Fruit fly (Drosophila melanogaster) whole organism, embryonic: ENCODE measurements around the gene CG43347.

Source experiments
- BEAF-32 ChIP-seq: fragments of 200-800 bp; sonication (Bioruptor generic); optimal IDR thresholded peaks from 3 replicates; lab custom pipeline; 2017; ENCODE audit warnings: missing biosample characterization, missing genetic modification characterization, mild to moderate bottlenecking, moderate library complexity, missing genetic modification reagents
- Bgb ChIP-seq: fragments of 200-800 bp; sonication (Bioruptor generic); IDR thresholded peaks from 2 replicates; pipeline ENCODE4 v1.3.6; 2022; ENCODE audit warnings: missing biosample characterization, missing genetic modification characterization; ENCODE audit not compliant: partially characterized antibody
- CG10267 ChIP-seq: fragments of 200-800 bp; sonication (Bioruptor generic); optimal IDR thresholded peaks from 2 replicates; lab custom pipeline; 2018; ENCODE audit warnings: missing biosample characterization, mild to moderate bottlenecking, missing genetic modification characterization, moderate library complexity
- CG11504 ChIP-seq: fragments of 200-800 bp; sonication (Bioruptor generic); optimal IDR thresholded peaks from 3 replicates; lab custom pipeline; 2019; ENCODE audit warnings: missing biosample characterization, mild to moderate bottlenecking, missing genetic modification characterization, moderate library complexity
- CG14860 ChIP-seq: fragments of 200-800 bp; sonication (Bioruptor generic); IDR thresholded peaks from 3 replicates; pipeline ENCODE4 v1.3.6; 2022; ENCODE audit warnings: missing biosample characterization, missing genetic modification characterization; ENCODE audit not compliant: partially characterized antibody
- CG15514 ChIP-seq: fragments of 200-800 bp; sonication (Bioruptor generic); optimal IDR thresholded peaks from 3 replicates; lab custom pipeline; 2017; ENCODE audit warnings: missing biosample characterization, missing genetic modification characterization, mild to moderate bottlenecking, moderate library complexity, missing genetic modification reagents
- CG15601 ChIP-seq: fragments of 200-800 bp; sonication (Bioruptor generic); optimal IDR thresholded peaks from 3 replicates; lab custom pipeline; 2019; ENCODE audit warnings: missing biosample characterization, mild to moderate bottlenecking, missing genetic modification characterization, moderate library complexity
- CG32772 ChIP-seq: fragments of 200-800 bp; sonication (Bioruptor generic); IDR thresholded peaks from 2 replicates; pipeline ENCODE4 v1.3.6; 2022; ENCODE audit warnings: missing biosample characterization, missing genetic modification characterization
- CG5180 ChIP-seq: fragments of 200-800 bp; sonication (Bioruptor generic); optimal IDR thresholded peaks from 3 replicates; lab custom pipeline; 2017; ENCODE audit warnings: missing biosample characterization, missing genetic modification characterization, mild to moderate bottlenecking, moderate library complexity, missing genetic modification reagents
- CG5245 ChIP-seq: fragments of 200-800 bp; sonication (Bioruptor generic); optimal IDR thresholded peaks from 3 replicates; lab custom pipeline; 2016; ENCODE audit warnings: missing biosample characterization, missing genetic modification characterization
- CG6791 ChIP-seq: fragments of 200-800 bp; sonication (Bioruptor generic); IDR thresholded peaks from 3 replicates; pipeline ENCODE4 v1.3.6; 2022; ENCODE audit warnings: missing biosample characterization, missing genetic modification characterization; ENCODE audit not compliant: partially characterized antibody
- CG6854 ChIP-seq: fragments of 200-800 bp; sonication (Bioruptor generic); optimal IDR thresholded peaks from 3 replicates; lab custom pipeline; 2017; ENCODE audit warnings: missing biosample characterization, mild to moderate bottlenecking, missing genetic modification characterization
- CG9727 ChIP-seq: fragments of 200-800 bp; sonication (Bioruptor generic); optimal IDR thresholded peaks from 3 replicates; lab custom pipeline; 2017; ENCODE audit warnings: missing biosample characterization, mild to moderate bottlenecking, missing genetic modification characterization
- CG9797 ChIP-seq: fragments of 200-800 bp; sonication (Bioruptor generic); optimal IDR thresholded peaks from 3 replicates; lab custom pipeline; 2018; ENCODE audit warnings: missing biosample characterization, mild to moderate bottlenecking, missing genetic modification characterization
- CG9817 ChIP-seq: fragments of 200-800 bp; sonication (Bioruptor generic); optimal IDR thresholded peaks from 2 replicates; lab custom pipeline; 2018; ENCODE audit warnings: missing biosample characterization, mild to moderate bottlenecking, missing genetic modification characterization, moderate library complexity
- CTCF ChIP-seq: fragments of 200-800 bp; sonication (Bioruptor generic); optimal IDR thresholded peaks from 2 replicates; lab custom pipeline; 2017; ENCODE audit warnings: missing biosample characterization, mild to moderate bottlenecking, missing genetic modification characterization, moderate library complexity
- Camta ChIP-seq: fragments of 200-800 bp; sonication (Bioruptor generic); optimal IDR thresholded peaks from 2 replicates; lab custom pipeline; 2016; ENCODE audit warnings: missing biosample characterization, missing genetic modification characterization
- Doc3 ChIP-seq: fragments of 200-800 bp; sonication (Bioruptor generic); IDR thresholded peaks from 3 replicates; pipeline ENCODE4 v1.3.6; 2022; ENCODE audit warnings: missing biosample characterization, missing genetic modification characterization; ENCODE audit not compliant: partially characterized antibody
- Dref ChIP-seq: fragments of 200-800 bp; sonication (Bioruptor generic); IDR thresholded peaks from 2 replicates; pipeline ENCODE4 v1.3.6; 2022; ENCODE audit warnings: missing biosample characterization, missing genetic modification characterization
- E2f2 ChIP-seq: fragments of 200-800 bp; sonication (Bioruptor generic); IDR thresholded peaks from 2 replicates; pipeline ENCODE4 v1.3.6; 2022; ENCODE audit warnings: missing biosample characterization, missing genetic modification characterization
- Ets97D ChIP-seq: fragments of 200-800 bp; sonication (Bioruptor generic); optimal IDR thresholded peaks from 3 replicates; lab custom pipeline; 2016; ENCODE audit warnings: missing biosample characterization, missing genetic modification characterization
- Med ChIP-seq: fragments of 200-800 bp; sonication (Bioruptor generic); peaks from one replicate; lab custom pipeline; 2016; ENCODE audit warnings: missing biosample characterization, missing genetic modification characterization, mild to moderate bottlenecking, inconsistent platforms, moderate library complexity
- Myb ChIP-seq: fragments of 200-800 bp; sonication (Bioruptor generic); optimal IDR thresholded peaks from 2 replicates; lab custom pipeline; 2016; ENCODE audit warnings: missing biosample characterization, missing genetic modification characterization
- NfI ChIP-seq: fragments of 200-800 bp; sonication (Bioruptor generic); optimal IDR thresholded peaks from 3 replicates; lab custom pipeline; 2018; ENCODE audit warnings: missing biosample characterization, mild to moderate bottlenecking, missing genetic modification characterization, moderate library complexity
- Scr ChIP-seq: fragments of 200-800 bp; sonication (Bioruptor generic); IDR thresholded peaks from 2 replicates; pipeline ENCODE4 v1.3.6; 2022; ENCODE audit warnings: missing biosample characterization, missing genetic modification characterization; ENCODE audit not compliant: partially characterized antibody
- Side ChIP-seq: fragments of 200-800 bp; sonication (Bioruptor generic); optimal IDR thresholded peaks from 2 replicates; lab custom pipeline; 2016; ENCODE audit warnings: missing biosample characterization, missing genetic modification characterization
- Sin3A ChIP-seq: fragments of >200 bp; optimal IDR thresholded peaks from 2 replicates; lab custom pipeline; 2018
- Six4 ChIP-seq: fragments of 200-800 bp; sonication (Bioruptor generic); optimal IDR thresholded peaks from 2 replicates; lab custom pipeline; 2016; ENCODE audit warnings: missing biosample characterization, missing genetic modification characterization
- Stat92E ChIP-seq, 3 experiments: fragments of >200 bp in 2 of 3; fragments of 200-800 bp in 1 of 3; sonication (Bioruptor generic) in 1 of 3; optimal IDR thresholded peaks; 2 replicates each; lab custom pipeline; 2017 to 2019; ENCODE audit warnings: missing biosample characterization in 3 of 3, missing genetic modification characterization in 3 of 3, mild to moderate bottlenecking in 1 of 3, moderate library complexity in 1 of 3
- amos ChIP-seq: fragments of 200-800 bp; sonication (Bioruptor generic); IDR thresholded peaks from 2 replicates; pipeline ENCODE4 v1.3.6; 2022; ENCODE audit warnings: missing biosample characterization, missing genetic modification characterization; ENCODE audit not compliant: partially characterized antibody
- ato ChIP-seq: fragments of 200-800 bp; sonication (Bioruptor generic); IDR thresholded peaks from 2 replicates; pipeline ENCODE4 v1.3.6; 2022; ENCODE audit warnings: missing biosample characterization, missing genetic modification characterization; ENCODE audit not compliant: partially characterized antibody
- bowl ChIP-seq: fragments of 200-800 bp; sonication (Bioruptor generic); IDR thresholded peaks from 2 replicates; pipeline ENCODE4 v1.3.6; 2022; ENCODE audit warnings: missing biosample characterization, missing genetic modification characterization
- chinmo ChIP-seq: fragments of 200-800 bp; sonication (Bioruptor generic); IDR thresholded peaks from 4 replicates; pipeline ENCODE4 v1.3.6; 2022; ENCODE audit warnings: missing biosample characterization, missing genetic modification characterization; ENCODE audit not compliant: partially characterized antibody
- chn ChIP-seq: fragments of 200-800 bp; sonication (Bioruptor generic); optimal IDR thresholded peaks from 2 replicates; lab custom pipeline; 2016; ENCODE audit warnings: missing biosample characterization, missing genetic modification characterization
- disco-r ChIP-seq: fragments of 200-800 bp; sonication (Bioruptor generic); optimal IDR thresholded peaks from 2 replicates; lab custom pipeline; 2016; ENCODE audit warnings: missing biosample characterization, missing genetic modification characterization
- gfzf ChIP-seq: fragments of 200-800 bp; sonication (Bioruptor generic); optimal IDR thresholded peaks from 2 replicates; lab custom pipeline; 2016; ENCODE audit warnings: missing biosample characterization, mild to moderate bottlenecking, missing genetic modification characterization, moderate library complexity
- hkb ChIP-seq, 2 experiments: fragments of 200-800 bp in 1 of 2; fragments of >200 bp in 1 of 2; sonication (Bioruptor generic) in 1 of 2; IDR thresholded peaks in 1 of 2; optimal IDR thresholded peaks in 1 of 2; 2 replicates each; pipeline versions ENCODE4 v1.3.6 to Lab custom; 2017 to 2022; ENCODE audit warnings: missing biosample characterization in 1 of 2, missing genetic modification characterization in 1 of 2
- inv ChIP-seq: fragments of 200-800 bp; sonication (Bioruptor generic); IDR thresholded peaks from 2 replicates; pipeline ENCODE4 v1.3.6; 2022; ENCODE audit warnings: missing biosample characterization, missing genetic modification characterization; ENCODE audit not compliant: partially characterized antibody
- mirr ChIP-seq: fragments of 200-800 bp; sonication (Bioruptor generic); optimal IDR thresholded peaks from 3 replicates; lab custom pipeline; 2018; ENCODE audit warnings: missing biosample characterization, mild to moderate bottlenecking, missing genetic modification characterization
- mld ChIP-seq: fragments of 200-800 bp; sonication (Bioruptor generic); IDR thresholded peaks from 3 replicates; pipeline ENCODE4 v1.3.6; 2022; ENCODE audit warnings: missing biosample characterization, missing genetic modification characterization; ENCODE audit not compliant: partially characterized antibody
- row ChIP-seq: fragments of 200-800 bp; sonication (Bioruptor generic); IDR thresholded peaks from 3 replicates; pipeline ENCODE4 v1.3.6; 2022; ENCODE audit warnings: missing biosample characterization, missing genetic modification characterization
- sna ChIP-seq: fragments of 200-800 bp; sonication (Bioruptor generic); IDR thresholded peaks from 2 replicates; pipeline ENCODE4 v1.3.6; 2022; ENCODE audit warnings: missing biosample characterization, missing genetic modification characterization; ENCODE audit not compliant: partially characterized antibody
- stc ChIP-seq: fragments of 200-800 bp; sonication (Bioruptor generic); IDR thresholded peaks from 2 replicates; pipeline ENCODE4 v1.3.6; 2022; ENCODE audit warnings: missing biosample characterization, missing genetic modification characterization
- stwl ChIP-seq: fragments of 200-800 bp; sonication (Bioruptor generic); optimal IDR thresholded peaks from 3 replicates; lab custom pipeline; 2018; ENCODE audit warnings: missing biosample characterization, mild to moderate bottlenecking, missing genetic modification characterization, moderate library complexity
- tin ChIP-seq: fragments of 200-800 bp; sonication (Bioruptor generic); optimal IDR thresholded peaks from 3 replicates; lab custom pipeline; 2016; ENCODE audit warnings: missing biosample characterization, missing genetic modification characterization
- tna ChIP-seq: fragments of 200-800 bp; sonication (Bioruptor generic); IDR thresholded peaks from 2 replicates; pipeline ENCODE4 v1.3.6; 2022; ENCODE audit warnings: missing biosample characterization, missing genetic modification characterization; ENCODE audit not compliant: partially characterized antibody
- vnd ChIP-seq: fragments of 200-800 bp; sonication (Bioruptor generic); IDR thresholded peaks from 3 replicates; pipeline ENCODE4 v1.3.6; 2022; ENCODE audit warnings: missing biosample characterization, missing genetic modification characterization; ENCODE audit not compliant: partially characterized antibody
- zf30C ChIP-seq: fragments of 200-800 bp; sonication (Bioruptor generic); optimal IDR thresholded peaks from 3 replicates; lab custom pipeline; 2018; ENCODE audit warnings: missing biosample characterization, mild to moderate bottlenecking, missing genetic modification characterization

The CG43347 gene

dm6 chrX:10595813-10596212 lies 24.2 kb downstream of the CG43347 start, which contains the start of the genes Hmr and CG2124 (continued):
- TF ChIP-seq CG11504, result no peak
- TF ChIP-seq Doc3 (GFP tag; lab: Robert Waterston, UW), result peak; percentile 76
- no peak for TF ChIP-seq tin (GFP tag; lab: Kevin White, UChicago)
- no peak for TF ChIP-seq CG5245
- peak; percentile 91 for TF ChIP-seq sna (GFP tag; lab: Robert Waterston, UW)
- peak; percentile 61 for TF ChIP-seq Med (GFP tag; lab: Kevin White, UChicago)
- TF ChIP-seq Side, result no peak
- TF ChIP-seq gfzf (GFP tag; lab: Kevin White, UChicago), result peak; percentile 36
- TF ChIP-seq BEAF-32 (GFP tag; lab: Kevin White, UChicago), result peak; percentile 67
- TF ChIP-seq mirr, result no peak
- TF ChIP-seq amos (GFP tag; lab: Robert Waterston, UW), result peak; percentile 59; the same call in 1 of the 2 replicates
- TF ChIP-seq CG6854 (GFP tag; lab: Kevin White, UChicago), result no peak
- no peak for TF ChIP-seq CG32772 (GFP tag; lab: Robert Waterston, UW)
- TF ChIP-seq CG9727 (GFP tag; lab: Kevin White, UChicago), result no peak
- peak; percentile 26 for TF ChIP-seq CG9797 (GFP tag; lab: Kevin White, UChicago)
- TF ChIP-seq disco-r (GFP tag; lab: Kevin White, UChicago), result no peak
- TF ChIP-seq chn, result no peak
- TF ChIP-seq E2f2 (GFP tag; lab: Robert Waterston, UW), result peak; percentile 45
- peak; percentile 62 for TF ChIP-seq Sin3A (lab: Kevin White, UChicago)
- peak; percentile 50 for TF ChIP-seq inv (GFP tag; lab: Robert Waterston, UW)
- TF ChIP-seq CG15601 (tag; lab: Kevin White, UChicago), result peak; percentile 67
- no peak for TF ChIP-seq stc
- TF ChIP-seq Dref (GFP tag; lab: Robert Waterston, UW), result peak; percentile 64
- TF ChIP-seq Myb (GFP tag; lab: Kevin White, UChicago), result peak; percentile 61
- TF ChIP-seq CG10267, result peak; percentile 32
- peak; percentile 67; the same call in 1 of the 2 replicates for TF ChIP-seq tna
- TF ChIP-seq CG5180 (GFP tag; lab: Kevin White, UChicago), result no peak
- no peak for TF ChIP-seq hkb (optimal IDR thresholded peaks at IDR 0.05; lab: Kevin White, UChicago)
- TF ChIP-seq hkb (GFP tag; IDR thresholded peaks at IDR 0.05; lab: Robert Waterston, UW), result no peak
- no peak for TF ChIP-seq CG9817 (tag; lab: Kevin White, UChicago)
- TF ChIP-seq ato (GFP tag; lab: Robert Waterston, UW), result peak; percentile 37; the same call in 1 of the 2 replicates
- peak; percentile 38 for TF ChIP-seq CTCF (GFP tag; lab: Kevin White, UChicago)
- TF ChIP-seq Stat92E (GFP tag; optimal IDR thresholded peaks at IDR 0.05; lab: Kevin White, UChicago), result peak in 1 of 3 experiments; percentile 30
- 0 out of 4 replicates have a peak, but pooled peaks have one; percentile 23 for TF ChIP-seq chinmo (GFP tag; lab: Robert Waterston, UW)
- 0 out of 3 replicates have a peak, but pooled peaks have one; percentile 15 for TF ChIP-seq row
- no peak for TF ChIP-seq Six4 (GFP tag; lab: Kevin White, UChicago)
- peak; percentile 67 for TF ChIP-seq stwl (tag; lab: Kevin White, UChicago)
- peak; percentile 4 for TF ChIP-seq Ets97D (GFP tag; lab: Kevin White, UChicago)
- no peak for TF ChIP-seq zf30C
- peak; percentile 46 for TF ChIP-seq Bgb (GFP tag; lab: Robert Waterston, UW)
- TF ChIP-seq CG14860, result peak; percentile 74
- peak; percentile 70; the same call in 2 of the 3 replicates for TF ChIP-seq CG6791 (GFP tag; lab: Robert Waterston, UW)
- TF ChIP-seq Camta, result no peak
- TF ChIP-seq vnd (GFP tag; lab: Robert Waterston, UW), result peak; percentile 67
- TF ChIP-seq bowl (GFP tag; lab: Robert Waterston, UW), result no peak
- TF ChIP-seq Scr (GFP tag; lab: Robert Waterston, UW), result peak; percentile 79
- no peak for TF ChIP-seq NfI (GFP tag; lab: Kevin White, UChicago)
- peak; percentile 73 for TF ChIP-seq CG15514 (GFP tag; lab: Kevin White, UChicago)
- TF ChIP-seq mld (GFP tag; lab: Robert Waterston, UW), result no peak
